Fruit fly (Drosophila melanogaster) S2 (cell line): ENCODE measurements around the gene Mon1.

Experiments
- CG8478 ChIP-seq: fragments of >200 bp; optimal IDR thresholded peaks from 2 replicates; lab custom pipeline; 2018
- CTCF ChIP-seq, 2 experiments: fragments of >200 bp; optimal IDR thresholded peaks; 2 replicates each; lab custom pipeline; 2018

Gene Mon1

dm6 chr2L:4850356-4850755, at the start of gene Mon1, which contains the start of gene mRpS2:
Mon1 (plus strand) TSS chr2L:4850641.
mRpS2 (minus strand) TSS chr2L:4850419.
- TF ChIP-seq CTCF (optimal IDR thresholded peaks at IDR 0.05; lab: Kevin White, UChicago) (no peak), CG8478 (lab: Kevin White, UChicago) (no peak)

DNA sequence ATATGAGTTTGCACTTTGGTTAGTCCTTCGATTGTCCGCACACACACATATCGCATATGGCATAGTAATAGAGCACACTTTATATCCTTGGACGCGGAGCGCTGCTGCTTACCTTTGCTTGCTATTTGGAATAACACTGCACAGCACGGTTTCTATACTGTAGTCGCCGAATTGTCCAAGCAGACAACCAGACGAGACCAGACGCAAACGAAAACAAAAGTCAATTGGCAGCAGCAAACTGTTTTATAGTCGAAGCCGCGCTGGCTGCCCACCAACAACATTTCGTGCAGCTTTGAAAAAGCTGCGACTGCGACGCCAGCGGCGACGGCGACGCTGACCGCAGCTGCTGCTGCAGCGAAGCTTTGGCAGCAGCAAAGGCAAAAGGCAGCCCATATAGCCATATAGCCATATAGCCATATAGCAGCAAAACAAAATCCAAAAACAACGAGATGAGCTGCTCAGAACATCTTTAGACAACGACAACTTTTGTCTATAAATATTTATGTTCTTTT, 48.7 kb upstream of the Mon1 start, which contains the start of gene slf:
TSS of gene slf (minus strand) at position 219 of the 512 bp plus-strand sequence.
- TF ChIP-seq CG8478 (lab: Kevin White, UChicago) (no peak), CTCF (optimal IDR thresholded peaks at IDR 0.05; lab: Kevin White, UChicago) (no peak)

DNA sequence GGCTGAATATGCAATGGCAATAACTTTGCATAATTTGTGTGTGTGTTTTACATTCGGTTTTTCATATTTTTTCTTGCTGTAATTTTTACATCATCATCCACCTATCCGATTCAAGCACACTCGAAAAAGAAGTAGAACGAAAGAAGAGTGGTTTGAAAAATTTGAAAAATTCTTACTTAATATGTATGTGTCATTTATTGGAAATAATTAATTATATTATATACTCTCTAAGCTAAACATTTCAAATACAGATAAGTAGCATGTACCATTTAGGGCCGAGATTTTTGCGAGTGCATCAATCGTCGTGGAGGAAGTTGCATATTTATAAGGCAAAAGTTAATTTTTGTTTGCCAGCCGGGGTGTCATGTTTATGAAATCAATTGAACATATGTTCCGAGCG, 44.3 kb upstream of the Mon1 start:
- TF ChIP-seq CG8478 (lab: Kevin White, UChicago) (no peak), CTCF (optimal IDR thresholded peaks at IDR 0.05; lab: Kevin White, UChicago) (no peak)

- TF ChIP-seq CG8478 (lab: Kevin White, UChicago), result no peak
- no peak for TF ChIP-seq CTCF (optimal IDR thresholded peaks at IDR 0.05; lab: Kevin White, UChicago)
Measured at dm6 chr2L:4807953-4808604, 42.4 kb upstream of the Mon1 start.

dm6 chr2L:4810044-4810609, 40.3 kb upstream of the Mon1 start:
- TF ChIP-seq CG8478 (lab: Kevin White, UChicago), result no peak
- TF ChIP-seq CTCF (optimal IDR thresholded peaks at IDR 0.05; lab: Kevin White, UChicago), result peak in 1 of 2 experiments; percentile 23

DNA sequence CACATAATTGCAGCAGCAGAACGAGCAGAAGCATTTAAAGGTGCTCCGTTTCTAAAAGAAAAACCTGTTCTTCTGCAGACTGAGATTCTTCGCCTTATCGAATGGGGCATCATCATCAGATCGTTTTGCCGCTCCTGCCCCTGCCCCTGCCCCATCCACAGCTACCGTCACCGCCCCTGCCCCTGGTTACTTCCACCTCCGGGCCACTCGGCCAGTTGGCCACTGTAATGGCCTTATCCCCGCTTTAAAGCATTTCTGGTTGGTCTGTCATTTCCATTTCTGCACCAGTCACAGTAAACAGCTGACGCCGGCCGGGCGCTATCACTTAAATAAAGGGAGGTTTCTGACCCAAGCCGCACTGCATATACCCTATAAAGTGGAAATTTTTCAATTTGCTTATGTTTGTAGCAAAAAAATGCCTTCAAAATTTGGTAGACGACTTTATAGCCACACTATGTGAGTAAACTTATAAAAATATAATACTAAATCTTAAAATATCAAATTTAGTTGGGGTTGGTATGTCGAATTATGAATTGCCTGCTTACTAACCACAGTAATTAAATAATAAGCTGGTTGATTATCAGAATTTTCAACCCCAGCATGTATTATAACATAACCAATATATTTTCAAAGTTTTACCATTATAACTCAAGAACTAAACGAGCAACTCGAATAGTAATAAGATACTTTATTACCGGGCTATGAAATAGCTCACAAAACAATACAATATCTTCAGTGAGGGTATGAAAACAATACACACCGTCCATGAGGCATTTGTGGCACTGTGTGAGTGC, 39.5 kb upstream of the Mon1 start:
- TF ChIP-seq CG8478 (lab: Kevin White, UChicago), result no peak
- no peak for TF ChIP-seq CTCF (optimal IDR thresholded peaks at IDR 0.05; lab: Kevin White, UChicago)

- TF ChIP-seq CTCF (optimal IDR thresholded peaks at IDR 0.05; lab: Kevin White, UChicago), result no peak
- no peak for TF ChIP-seq CG8478 (lab: Kevin White, UChicago)
Measured at dm6 chr2L:4811491-4812058, 38.9 kb upstream of the Mon1 start.

dm6 chr2L:4812261-4813022, 38.0 kb upstream of the Mon1 start, which contains the start of gene CG15629:
CG15629 (plus strand) TSS chr2L:4813009.
- TF ChIP-seq CG8478 (lab: Kevin White, UChicago), result no peak
- TF ChIP-seq CTCF (optimal IDR thresholded peaks at IDR 0.05; lab: Kevin White, UChicago), result no peak

DNA sequence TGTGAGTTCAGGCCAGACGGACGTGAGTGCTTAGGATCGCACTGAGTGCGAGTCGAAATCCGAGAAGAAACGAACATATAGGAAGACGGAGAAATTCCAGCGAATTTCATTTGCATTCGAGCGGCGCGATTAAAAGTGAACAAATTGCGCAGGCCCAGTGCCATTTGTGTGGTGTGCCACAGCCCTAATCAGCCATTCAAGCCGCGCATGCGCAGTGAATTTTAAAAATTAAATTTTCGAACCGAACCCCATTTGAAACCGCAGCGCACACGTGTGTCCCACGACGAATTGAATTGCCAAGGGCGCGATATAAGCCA, 37.5 kb upstream of the Mon1 start:
- no peak for TF ChIP-seq CTCF (optimal IDR thresholded peaks at IDR 0.05; lab: Kevin White, UChicago)
- TF ChIP-seq CG8478 (lab: Kevin White, UChicago), result no peak

- TF ChIP-seq CG8478 (lab: Kevin White, UChicago) (no peak), CTCF (optimal IDR thresholded peaks at IDR 0.05; lab: Kevin White, UChicago) (no peak)
Measured at dm6 chr2L:4818056-4818455, 32.4 kb upstream of the Mon1 start, which contains the start of gene CG3225. CG3225 (minus strand) TSS chr2L:4818245.

dm6 chr2L:4819995-4820394, 30.4 kb upstream of the Mon1 start:
- TF ChIP-seq CTCF (optimal IDR thresholded peaks at IDR 0.05; lab: Kevin White, UChicago), result no peak
- TF ChIP-seq CG8478 (lab: Kevin White, UChicago), result no peak

- TF ChIP-seq CG8478 (lab: Kevin White, UChicago), result no peak
Measured at dm6 chr2L:4820448-4821318, 29.8 kb upstream of the Mon1 start.

DNA sequence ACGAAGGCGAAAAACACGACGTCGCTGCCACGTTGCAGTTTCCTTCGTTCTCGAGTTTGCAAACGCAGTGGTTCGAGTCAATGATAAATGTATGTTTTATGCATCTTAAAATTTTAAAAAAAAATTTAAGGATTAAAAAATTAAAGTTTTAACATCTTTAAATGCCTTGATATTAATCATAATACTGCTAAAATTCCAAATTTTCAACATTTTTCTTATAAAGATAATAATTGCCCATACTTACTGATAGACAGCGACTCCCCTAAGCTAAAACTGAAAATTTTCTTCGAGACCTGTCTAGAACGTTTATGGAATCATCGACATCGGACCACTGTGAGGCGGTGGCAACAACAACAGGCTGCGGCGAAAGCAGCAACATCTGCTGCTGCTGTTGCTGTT, 29.1 kb upstream of the Mon1 start:
- no peak for TF ChIP-seq CTCF (optimal IDR thresholded peaks at IDR 0.05; lab: Kevin White, UChicago)
- no peak for TF ChIP-seq CG8478 (lab: Kevin White, UChicago)
